Worm (Caenorhabditis elegans) whole organism, mixed stage, embryonic: ENCODE measurements around the gene nspb-2.

ENCODE experiments used
- ces-1 ChIP-seq: fragments of 150-350 bp; optimal IDR thresholded peaks from 2 replicates; lab custom pipeline; 2014; ENCODE audit warnings: missing biosample characterization, missing genetic modification reagents, missing genetic modification characterization
- mep-1 ChIP-seq: fragments of 150-350 bp; optimal IDR thresholded peaks from 2 replicates; lab custom pipeline; 2017; ENCODE audit warnings: missing biosample characterization, missing genetic modification reagents, missing genetic modification characterization, inconsistent platforms
- nhr-237 ChIP-seq: fragments of 150-350 bp; optimal IDR thresholded peaks from 2 replicates; lab custom pipeline; 2014; ENCODE audit warnings: missing biosample characterization, missing genetic modification characterization
- unc-39 ChIP-seq: fragments of 150-350 bp; optimal IDR thresholded peaks from 2 replicates; lab custom pipeline; 2014; ENCODE audit warnings: missing biosample characterization, missing genetic modification characterization

DNA sequence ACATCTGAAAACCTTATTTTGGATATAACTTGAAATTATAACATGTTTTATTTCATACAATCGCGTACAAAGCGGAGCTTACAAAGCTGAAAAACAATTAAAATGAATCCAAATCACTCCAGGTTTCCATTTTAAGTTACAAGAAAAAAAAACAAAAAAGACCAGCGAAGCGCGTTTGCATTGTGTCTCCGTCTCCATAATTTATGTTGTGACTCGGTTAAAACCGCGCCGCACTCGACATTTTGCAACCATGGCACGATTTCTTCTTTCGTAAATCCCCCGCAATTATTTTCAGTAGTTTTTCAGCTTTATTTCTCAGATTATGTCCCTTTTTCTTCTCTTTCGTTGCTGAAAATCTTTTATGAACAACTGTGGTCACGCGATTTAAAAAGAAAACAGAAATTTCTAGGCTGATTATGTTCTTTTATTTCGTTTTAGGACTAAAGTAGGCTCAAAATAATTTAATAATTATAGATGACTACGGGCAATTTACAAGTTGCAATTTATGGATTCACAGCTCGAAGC, 6.0 kb upstream of the nspb-2 start, which contains the start of the genes F38A5.2 and dnj-11:
- peak; percentile 78 for TF ChIP-seq nhr-237 (tag; lab: Kevin White, UChicago)
- no peak for TF ChIP-seq unc-39 (tag; lab: Kevin White, UChicago)
- peak; percentile 75 for TF ChIP-seq ces-1 (GFP tag; lab: Kevin White, UChicago)
- peak; percentile 95 for TF ChIP-seq mep-1
